Fruit fly (Drosophila melanogaster) whole organism, pupa: ENCODE data around the gene Rbsn-5.

Source experiments
- CG10348 ChIP-seq: fragments of 200-800 bp; sonication (Bioruptor generic); IDR thresholded peaks from 2 replicates; pipeline ENCODE4 v1.3.6; 2022; ENCODE audit warnings: missing biosample characterization, missing genetic modification characterization
- CG12605 ChIP-seq: fragments of 200-800 bp; sonication (Bioruptor generic); IDR thresholded peaks from 2 replicates; pipeline ENCODE4 v1.3.6; 2022; ENCODE audit warnings: missing biosample characterization, missing genetic modification characterization
- CG13204 ChIP-seq: fragments of 200-800 bp; sonication (Bioruptor generic); optimal IDR thresholded peaks from 2 replicates; lab custom pipeline; 2018; ENCODE audit warnings: missing biosample characterization, mild to moderate bottlenecking, missing genetic modification characterization, moderate library complexity
- CG14655 ChIP-seq: fragments of 200-800 bp; sonication (Bioruptor generic); optimal IDR thresholded peaks from 3 replicates; lab custom pipeline; 2017; ENCODE audit warnings: mild to moderate bottlenecking, missing biosample characterization, missing genetic modification reagents, missing genetic modification characterization
- CG15710 ChIP-seq: fragments of 200-800 bp; sonication (Bioruptor generic); optimal IDR thresholded peaks from 2 replicates; lab custom pipeline; 2018; ENCODE audit warnings: missing biosample characterization, mild to moderate bottlenecking, missing genetic modification characterization, moderate library complexity
- CG17806 ChIP-seq: fragments of 200-800 bp; sonication (Bioruptor generic); optimal IDR thresholded peaks from 2 replicates; lab custom pipeline; 2018; ENCODE audit warnings: missing biosample characterization, mild to moderate bottlenecking, missing genetic modification characterization, moderate library complexity
- CG32121 ChIP-seq: fragments of 200-800 bp; sonication (Bioruptor generic); IDR thresholded peaks from 2 replicates; pipeline ENCODE4 v1.3.6; 2022; ENCODE audit warnings: missing biosample characterization, missing genetic modification characterization
- CG34367 ChIP-seq: fragments of 200-800 bp; sonication (Bioruptor generic); optimal IDR thresholded peaks from 2 replicates; lab custom pipeline; 2018; ENCODE audit warnings: missing biosample characterization, mild to moderate bottlenecking, missing genetic modification characterization
- CG4496 ChIP-seq: fragments of 200-800 bp; sonication (Bioruptor generic); IDR thresholded peaks from 3 replicates; pipeline ENCODE4 v1.3.6; 2022; ENCODE audit warnings: missing biosample characterization, missing genetic modification characterization
- CG8159 ChIP-seq: fragments of 200-800 bp; sonication (Bioruptor generic); optimal IDR thresholded peaks from 3 replicates; lab custom pipeline; 2018; ENCODE audit warnings: missing biosample characterization, mild to moderate bottlenecking, missing genetic modification characterization, moderate library complexity
- CG8301 ChIP-seq: fragments of 200-800 bp; sonication (Bioruptor generic); optimal IDR thresholded peaks from 2 replicates; lab custom pipeline; 2018; ENCODE audit warnings: missing biosample characterization, mild to moderate bottlenecking, missing genetic modification characterization
- CG9948 ChIP-seq: fragments of 200-800 bp; sonication (Bioruptor generic); optimal IDR thresholded peaks from 2 replicates; lab custom pipeline; 2018; ENCODE audit warnings: missing biosample characterization, mild to moderate bottlenecking, missing genetic modification characterization, moderate library complexity
- D1 ChIP-seq: fragments of 200-800 bp; sonication (Bioruptor generic); optimal IDR thresholded peaks from 2 replicates; lab custom pipeline; 2018; ENCODE audit warnings: missing biosample characterization, mild to moderate bottlenecking, missing genetic modification characterization, moderate library complexity
- EcR ChIP-seq: fragments of 200-800 bp; sonication (Bioruptor generic); optimal IDR thresholded peaks from 3 replicates; lab custom pipeline; 2019; ENCODE audit warnings: missing biosample characterization, missing genetic modification characterization, mild to moderate bottlenecking, moderate library complexity, missing genetic modification reagents
- Ets98B ChIP-seq: fragments of 200-800 bp; sonication (Bioruptor generic); IDR thresholded peaks from 2 replicates; pipeline ENCODE4 v1.3.6; 2022; ENCODE audit warnings: missing biosample characterization, missing genetic modification characterization
- Pif1A ChIP-seq: fragments of 200-800 bp; sonication (Bioruptor generic); optimal IDR thresholded peaks from 3 replicates; lab custom pipeline; 2016; ENCODE audit warnings: missing biosample characterization, missing genetic modification characterization
- Pif1B ChIP-seq: fragments of 200-800 bp; sonication (Bioruptor generic); optimal IDR thresholded peaks from 3 replicates; lab custom pipeline; 2016; ENCODE audit warnings: missing biosample characterization, missing genetic modification characterization
- Snoo ChIP-seq: fragments of 200-800 bp; sonication (Bioruptor generic); optimal IDR thresholded peaks from 3 replicates; lab custom pipeline; 2017; ENCODE audit warnings: missing biosample characterization, mild to moderate bottlenecking, missing genetic modification characterization, inconsistent platforms
- fd96Ca ChIP-seq: fragments of 200-800 bp; sonication (Bioruptor generic); IDR thresholded peaks from 3 replicates; pipeline ENCODE4 v1.3.6; 2022; ENCODE audit warnings: missing biosample characterization, missing genetic modification characterization
- gl ChIP-seq: fragments of 200-800 bp; sonication (Bioruptor generic); optimal IDR thresholded peaks from 2 replicates; lab custom pipeline; 2018; ENCODE audit warnings: missing biosample characterization, mild to moderate bottlenecking, missing genetic modification characterization
- rn ChIP-seq: fragments of 200-800 bp; sonication (Bioruptor generic); IDR thresholded peaks from 2 replicates; pipeline ENCODE4 v1.3.6; 2022; ENCODE audit warnings: missing biosample characterization, missing genetic modification characterization

The Rbsn-5 gene

DNA sequence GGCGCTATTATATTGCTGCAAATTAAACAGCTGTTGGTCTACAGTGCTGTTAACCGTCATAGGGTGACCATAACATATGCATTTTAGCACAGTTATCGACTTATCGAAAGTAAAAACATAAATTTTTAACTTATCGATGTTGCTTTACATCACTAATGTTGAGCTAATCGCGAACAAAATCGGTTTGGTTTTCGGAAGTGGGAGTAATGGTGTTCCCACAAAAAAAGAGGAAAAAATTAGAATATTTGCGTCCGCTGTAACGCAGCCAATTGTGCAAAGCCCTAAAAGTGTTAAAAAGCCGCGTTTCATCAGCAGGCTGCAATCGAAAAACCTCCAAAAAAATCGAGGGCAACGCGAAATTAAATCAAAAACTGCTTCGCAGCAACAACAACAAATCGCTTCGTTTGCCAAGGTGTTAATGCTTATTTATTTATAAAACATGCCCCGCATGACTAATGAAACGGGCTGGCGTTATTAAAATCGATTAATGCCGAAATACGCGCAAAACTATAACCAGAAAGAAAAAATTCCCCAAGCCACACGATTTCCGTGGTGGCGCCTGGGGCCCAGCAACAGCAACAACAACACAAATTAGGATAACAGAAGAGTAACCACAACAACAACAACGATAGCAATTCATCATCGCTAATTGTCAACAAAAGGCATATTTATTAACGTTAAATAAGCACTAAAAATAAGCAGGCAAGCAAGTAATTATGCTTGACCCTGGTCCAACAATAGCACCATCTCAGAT is 32.6 kb upstream of the Rbsn-5 start, which contains the start of the genes CG12375 and CG8668:
TSS of gene CG12375 (minus strand) at position 42 of the 754 bp plus-strand sequence.
TSS of gene CG8668 (plus strand) at position 153 of the 754 bp plus-strand sequence.
- TF ChIP-seq Pif1B (GFP tag; lab: Kevin White, UChicago): no peak
- TF ChIP-seq D1: no peak
- peak; percentile 46; the same call in 2 of the 3 replicates for TF ChIP-seq CG4496 (GFP tag; lab: Robert Waterston, UW)
- TF ChIP-seq Pif1A (GFP tag; lab: Kevin White, UChicago): no peak
- TF ChIP-seq CG17806: no peak
- TF ChIP-seq CG13204: no peak
- no peak for TF ChIP-seq CG34367 (tag; lab: Kevin White, UChicago)
- TF ChIP-seq gl (tag; lab: Kevin White, UChicago): no peak
- TF ChIP-seq rn (GFP tag; lab: Robert Waterston, UW): no peak
- no peak for TF ChIP-seq CG8159 (tag; lab: Kevin White, UChicago)
- 0 out of 2 replicates have a peak, but pooled peaks have one; percentile 6 for TF ChIP-seq CG12605 (GFP tag; lab: Robert Waterston, UW)
- TF ChIP-seq CG14655 (GFP tag; lab: Kevin White, UChicago): no peak
- TF ChIP-seq Snoo: no peak
- no peak for TF ChIP-seq CG9948 (tag; lab: Kevin White, UChicago)
- no peak for TF ChIP-seq Ets98B (GFP tag; lab: Robert Waterston, UW)
- TF ChIP-seq CG32121 (GFP tag; lab: Robert Waterston, UW): no peak
- no peak for TF ChIP-seq fd96Ca (GFP tag; lab: Robert Waterston, UW)
- peak; percentile 32 for TF ChIP-seq EcR (GFP tag; lab: Kevin White, UChicago)
- TF ChIP-seq CG8301 (tag; lab: Kevin White, UChicago): no peak
- no peak for TF ChIP-seq CG10348 (GFP tag; lab: Robert Waterston, UW)
- no peak for TF ChIP-seq CG15710

DNA sequence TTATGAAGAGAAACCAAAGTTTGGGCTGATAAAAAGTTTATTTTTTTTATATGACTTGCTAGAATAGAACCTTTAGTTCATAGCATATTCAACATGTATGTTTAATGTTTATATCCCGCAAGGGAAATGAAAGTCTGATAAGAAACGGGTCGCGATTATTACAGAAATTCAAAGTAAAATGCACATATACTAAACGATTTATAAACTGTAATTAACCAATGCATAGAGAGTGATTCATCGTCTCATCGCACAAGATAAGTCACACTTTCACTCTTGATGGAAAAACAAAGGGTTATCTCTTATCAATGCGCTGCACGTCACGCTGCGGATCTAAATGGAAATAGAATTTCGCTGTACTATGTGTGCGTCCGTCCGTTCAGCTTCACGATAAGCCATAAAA is 30.7 kb upstream of the Rbsn-5 start:
- TF ChIP-seq CG4496 (GFP tag; lab: Robert Waterston, UW) (0 out of 3 replicates have a peak, but pooled peaks have one; percentile 6), CG13204 (no peak)

DNA sequence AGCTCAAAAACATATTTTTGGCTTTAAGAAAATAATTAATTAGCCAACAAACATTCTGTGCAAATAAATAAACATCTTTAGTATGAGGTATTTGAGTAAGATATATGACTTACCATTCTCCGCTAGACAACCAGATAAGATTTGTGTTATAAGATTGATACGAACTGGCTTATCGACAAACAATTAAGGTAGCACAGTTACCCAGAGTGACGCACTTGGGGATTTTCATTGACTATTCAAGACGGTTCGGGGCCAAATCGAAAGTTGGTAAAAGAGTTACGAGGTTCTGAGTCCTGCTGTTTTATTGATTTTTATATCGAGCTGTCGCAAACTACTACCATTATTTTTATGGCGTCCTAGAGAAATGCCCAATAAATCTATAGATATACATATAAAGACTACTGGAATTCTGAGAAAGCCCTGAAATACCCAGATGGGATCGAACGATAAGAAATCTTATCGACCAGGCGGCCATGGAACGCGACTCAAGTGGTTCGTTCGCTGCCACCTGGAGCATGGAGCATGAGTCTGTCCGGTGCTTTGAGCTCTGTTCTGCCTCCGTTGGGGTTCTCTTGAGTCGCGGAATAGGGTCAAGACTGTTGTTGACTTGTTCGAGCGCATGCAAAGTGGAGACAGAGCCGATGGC is 29.5 kb upstream of the Rbsn-5 start:
- TF ChIP-seq fd96Ca (GFP tag; lab: Robert Waterston, UW) (no peak), EcR (GFP tag; lab: Kevin White, UChicago) (peak; percentile 59)
- TF ChIP-seq, all 21 proteins: peak for 1

DNA sequence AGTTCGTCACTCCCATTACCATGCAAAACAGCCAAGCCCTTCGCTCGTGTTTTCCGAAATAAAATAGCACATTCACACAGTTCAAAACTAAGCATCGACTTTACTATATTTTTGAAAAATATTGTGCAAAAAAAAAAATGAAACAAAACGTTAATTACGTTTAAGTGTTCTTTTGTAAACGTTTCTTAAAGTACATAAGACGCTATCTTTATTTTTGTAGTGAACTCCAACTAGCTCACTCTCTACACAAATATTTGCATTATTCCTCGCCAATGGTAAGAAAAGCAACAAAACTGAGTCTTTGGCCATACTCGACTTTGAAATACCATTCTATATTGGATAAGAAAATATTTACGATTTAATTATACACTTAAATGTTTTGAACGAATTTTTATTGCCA is 28.9 kb upstream of the Rbsn-5 start:
- TF ChIP-seq rn (GFP tag; lab: Robert Waterston, UW) (no peak), CG9948 (tag; lab: Kevin White, UChicago) (no peak), CG12605 (GFP tag; lab: Robert Waterston, UW) (no peak)

DNA sequence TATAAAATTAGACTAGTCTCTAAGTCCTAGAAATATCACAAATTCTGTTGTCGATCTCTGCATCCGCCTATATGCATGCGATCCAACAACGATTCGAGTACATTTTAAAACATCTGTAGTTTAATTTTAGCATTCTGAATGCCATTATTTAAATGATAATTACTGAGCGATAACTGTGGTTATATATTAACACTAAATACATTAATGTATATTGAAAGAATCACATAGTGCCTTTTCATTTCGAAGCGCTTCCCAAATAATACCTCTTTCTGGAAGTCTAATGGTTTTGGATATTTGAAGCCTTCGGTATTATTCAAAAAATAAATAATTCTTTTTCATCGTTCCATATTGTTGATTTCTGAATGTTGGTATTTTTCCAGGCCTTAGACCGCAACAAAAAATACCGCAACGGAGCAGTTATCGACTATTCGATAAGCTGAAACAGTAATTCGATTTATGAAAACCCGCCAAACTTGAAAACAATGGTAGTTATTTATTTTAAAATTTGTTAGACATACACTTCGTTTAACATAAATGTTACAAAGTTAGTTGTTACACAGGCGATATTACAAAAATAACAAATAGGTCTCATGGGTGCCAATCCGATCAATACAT is 25.8 kb upstream of the Rbsn-5 start:
- TF ChIP-seq CG9948 (tag; lab: Kevin White, UChicago): no peak
- TF ChIP-seq CG13204: no peak
- no peak for TF ChIP-seq Pif1A (GFP tag; lab: Kevin White, UChicago)
- no peak for TF ChIP-seq D1
- no peak for TF ChIP-seq CG34367 (tag; lab: Kevin White, UChicago)
- no peak for TF ChIP-seq CG14655 (GFP tag; lab: Kevin White, UChicago)
- TF ChIP-seq CG8301 (tag; lab: Kevin White, UChicago): no peak
- TF ChIP-seq CG32121 (GFP tag; lab: Robert Waterston, UW): no peak
- no peak for TF ChIP-seq Snoo
- TF ChIP-seq CG12605 (GFP tag; lab: Robert Waterston, UW): no peak
- TF ChIP-seq fd96Ca (GFP tag; lab: Robert Waterston, UW): no peak
- no peak for TF ChIP-seq gl (tag; lab: Kevin White, UChicago)
- no peak for TF ChIP-seq CG17806
- no peak for TF ChIP-seq CG4496 (GFP tag; lab: Robert Waterston, UW)
- no peak for TF ChIP-seq rn (GFP tag; lab: Robert Waterston, UW)
- TF ChIP-seq EcR (GFP tag; lab: Kevin White, UChicago): no peak
- no peak for TF ChIP-seq Ets98B (GFP tag; lab: Robert Waterston, UW)

DNA sequence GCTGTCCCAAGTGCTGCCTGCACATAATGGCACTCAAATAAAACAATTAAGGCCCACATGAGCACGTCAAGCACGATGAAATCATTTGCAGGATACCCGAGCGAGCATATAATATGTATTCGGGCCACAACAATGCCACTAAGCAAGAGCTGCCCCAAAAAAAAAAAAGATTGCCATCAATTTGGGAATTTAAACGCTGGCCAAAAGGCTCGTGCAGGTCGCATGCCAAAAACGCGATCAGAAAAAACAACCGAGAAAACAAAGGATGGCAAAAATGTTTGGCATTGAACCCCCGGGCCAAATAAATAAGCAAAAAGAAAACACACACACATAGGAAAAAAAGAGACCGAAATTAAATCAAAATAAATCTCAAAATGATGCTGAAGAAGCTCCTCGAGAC is 16.9 kb upstream of the Rbsn-5 start:
- TF ChIP-seq Snoo: no peak
- no peak for TF ChIP-seq Pif1B (GFP tag; lab: Kevin White, UChicago)
